Worm (Caenorhabditis elegans) whole organism, mixed stage, embryonic: ENCODE results near the gene K08C7.6.
A peak's percentile ranks its signal among the peaks of the same experiment; 100 is the strongest.

Experiments used
- M03D4.4 ChIP-seq: sonication (generic microtip); optimal IDR thresholded peaks from 2 replicates; lab custom pipeline; 2017; ENCODE audit warnings: mild to moderate bottlenecking, missing genetic modification characterization, missing compliant biosample characterization
- bed-3 ChIP-seq: fragments of 200-800 bp; sonication (Bioruptor generic); optimal IDR thresholded peaks from 3 replicates; lab custom pipeline; 2018; ENCODE audit warnings: mild to moderate bottlenecking, missing genetic modification characterization, moderate library complexity, missing compliant biosample characterization
- blmp-1 ChIP-seq: fragments of 150-350 bp; optimal IDR thresholded peaks from 2 replicates; lab custom pipeline; 2014; ENCODE audit warnings: missing biosample characterization, missing genetic modification characterization
- ceh-39 ChIP-seq: fragments of 150-350 bp; optimal IDR thresholded peaks from 2 replicates; lab custom pipeline; 2014; ENCODE audit warnings: missing biosample characterization, missing genetic modification characterization
- ceh-43 ChIP-seq: fragments of 200-800 bp; sonication (Bioruptor generic); optimal IDR thresholded peaks from 2 replicates; lab custom pipeline; 2018; ENCODE audit warnings: mild to moderate bottlenecking, missing genetic modification characterization, moderate library complexity, missing compliant biosample characterization
- ceh-83 ChIP-seq: fragments of 200-800 bp; sonication (Bioruptor generic); optimal IDR thresholded peaks from 2 replicates; lab custom pipeline; 2018; ENCODE audit warnings: mild to moderate bottlenecking, missing genetic modification characterization, missing compliant biosample characterization
- ces-1 ChIP-seq: fragments of 150-350 bp; optimal IDR thresholded peaks from 2 replicates; lab custom pipeline; 2014; ENCODE audit warnings: missing biosample characterization, missing genetic modification reagents, missing genetic modification characterization
- drap-1 ChIP-seq: fragments of 200-800 bp; sonication (Bioruptor generic); optimal IDR thresholded peaks from 3 replicates; lab custom pipeline; 2018; ENCODE audit warnings: mild to moderate bottlenecking, missing genetic modification characterization, missing compliant biosample characterization
- elt-1 ChIP-seq: sonication (generic microtip); optimal IDR thresholded peaks from 2 replicates; lab custom pipeline; 2017; ENCODE audit warnings: missing genetic modification characterization, mild to moderate bottlenecking, missing compliant biosample characterization, antibody characterized with exemption, moderate library complexity, borderline replicate concordance; ENCODE audit not compliant: insufficient read depth
- elt-3 ChIP-seq: fragments of 150-350 bp; optimal IDR thresholded peaks from 2 replicates; lab custom pipeline; 2014; ENCODE audit warnings: missing biosample characterization, missing genetic modification characterization
- flh-1 ChIP-seq: fragments of 200-800 bp; sonication (Bioruptor generic); optimal IDR thresholded peaks from 2 replicates; lab custom pipeline; 2018; ENCODE audit warnings: mild to moderate bottlenecking, missing genetic modification characterization, moderate library complexity, missing compliant biosample characterization
- ham-2 ChIP-seq: fragments of 200-800 bp; sonication (Bioruptor generic); optimal IDR thresholded peaks from 2 replicates; lab custom pipeline; 2018; ENCODE audit warnings: mild to moderate bottlenecking, missing genetic modification characterization, missing compliant biosample characterization
- hlh-1 ChIP-seq: fragments of 150-350 bp; optimal IDR thresholded peaks from 2 replicates; lab custom pipeline; 2014; ENCODE audit warnings: missing biosample characterization, missing genetic modification reagents, missing genetic modification characterization
- lin-32 ChIP-seq: fragments of 200-800 bp; sonication (Bioruptor generic); optimal IDR thresholded peaks from 2 replicates; lab custom pipeline; 2018; ENCODE audit warnings: mild to moderate bottlenecking, missing genetic modification characterization, missing compliant biosample characterization
- mab-5 ChIP-seq: fragments of 150-350 bp; optimal IDR thresholded peaks from 2 replicates; lab custom pipeline; 2014; ENCODE audit warnings: missing biosample characterization, missing genetic modification characterization
- mep-1 ChIP-seq: fragments of 150-350 bp; optimal IDR thresholded peaks from 2 replicates; lab custom pipeline; 2017; ENCODE audit warnings: missing biosample characterization, missing genetic modification reagents, missing genetic modification characterization, inconsistent platforms
- mls-2 ChIP-seq: sonication (generic microtip); optimal IDR thresholded peaks from 2 replicates; lab custom pipeline; 2016; ENCODE audit warnings: mild to moderate bottlenecking, missing genetic modification characterization, moderate library complexity, missing compliant biosample characterization
- nhr-2 ChIP-seq: fragments of 150-350 bp; optimal IDR thresholded peaks from 2 replicates; lab custom pipeline; 2014; ENCODE audit warnings: missing biosample characterization, missing genetic modification characterization
- nhr-237 ChIP-seq: fragments of 150-350 bp; optimal IDR thresholded peaks from 2 replicates; lab custom pipeline; 2014; ENCODE audit warnings: missing biosample characterization, missing genetic modification characterization
- nhr-28 ChIP-seq: fragments of 150-350 bp; optimal IDR thresholded peaks from 2 replicates; lab custom pipeline; 2014; ENCODE audit warnings: missing biosample characterization, missing genetic modification characterization
- sem-2 ChIP-seq: fragments of 200-800 bp; sonication (Bioruptor generic); optimal IDR thresholded peaks from 2 replicates; lab custom pipeline; 2018; ENCODE audit warnings: mild to moderate bottlenecking, missing genetic modification characterization, missing compliant biosample characterization
- snpc-4 ChIP-seq: fragments of 150-350 bp; optimal IDR thresholded peaks from 2 replicates; lab custom pipeline; 2014; ENCODE audit warnings: missing biosample characterization, missing genetic modification characterization
- sptf-1 ChIP-seq: sonication (generic microtip); optimal IDR thresholded peaks from 2 replicates; lab custom pipeline; 2017; ENCODE audit warnings: mild to moderate bottlenecking, missing genetic modification characterization, moderate library complexity, missing compliant biosample characterization
- unc-120 ChIP-seq: sonication (generic microtip); optimal IDR thresholded peaks from 2 replicates; lab custom pipeline; 2017; ENCODE audit warnings: missing genetic modification characterization, missing compliant biosample characterization; ENCODE audit not compliant: poor library complexity, severe bottlenecking
- unc-39 ChIP-seq: fragments of 150-350 bp; optimal IDR thresholded peaks from 2 replicates; lab custom pipeline; 2014; ENCODE audit warnings: missing biosample characterization, missing genetic modification characterization
- unc-62 ChIP-seq: fragments of 150-350 bp; optimal IDR thresholded peaks from 2 replicates; lab custom pipeline; 2014; ENCODE audit warnings: missing biosample characterization, missing genetic modification reagents, missing genetic modification characterization
- zip-8 ChIP-seq: fragments of 150-350 bp; optimal IDR thresholded peaks from 2 replicates; lab custom pipeline; 2014; ENCODE audit warnings: missing biosample characterization, missing genetic modification characterization
- ztf-11 ChIP-seq: fragments of 150-350 bp; optimal IDR thresholded peaks from 2 replicates; lab custom pipeline; 2014; ENCODE audit warnings: missing biosample characterization, missing genetic modification characterization

Gene K08C7.6

ce11 chrIV:10682155-10682749 lies 3.4 kb downstream of the K08C7.6 start, which contains the start of gene fmo-2:
Gene fmo-2 (plus strand): TSS chrIV:10682524.
- TF ChIP-seq mls-2 (tag; lab: Kevin White, UChicago) (no peak), elt-3 (tag; lab: Kevin White, UChicago) (no peak), snpc-4 (tag; lab: Kevin White, UChicago) (no peak), sem-2 (GFP tag; lab: Kevin White, UChicago) (no peak)

DNA sequence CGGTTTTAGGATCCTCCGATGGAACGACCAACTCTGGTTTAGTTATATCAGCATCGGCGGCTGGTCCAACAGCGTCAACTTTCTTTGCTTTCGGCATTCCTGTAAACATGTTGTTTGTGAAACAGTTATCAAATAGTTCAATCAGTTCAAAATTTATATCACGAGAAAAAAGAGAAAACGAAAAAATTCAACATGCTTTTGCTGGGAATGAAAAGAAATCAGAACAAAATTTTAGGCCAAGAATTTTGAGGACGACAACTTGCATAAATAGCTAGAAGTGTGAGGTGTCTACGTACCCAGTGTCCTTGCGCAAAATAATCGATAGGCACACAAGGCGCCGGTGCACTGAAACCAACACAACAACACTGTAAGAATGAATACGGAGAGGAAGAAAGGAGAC lies 5.3 kb downstream of the K08C7.6 start, which contains the start of gene K08C7.4:
TSS of gene K08C7.4 (minus strand) at position 101 of the 400 bp plus-strand sequence.
- TF ChIP-seq blmp-1 (no peak), unc-120 (no peak), mls-2 (tag; lab: Kevin White, UChicago) (no peak)
- TF ChIP-seq, all 35 proteins: peak for 0

- no peak for TF ChIP-seq hlh-1 (tag; lab: Kevin White, UChicago)
- no peak for TF ChIP-seq ceh-83
- TF ChIP-seq ceh-43 (GFP tag; lab: Kevin White, UChicago): no peak
- no peak for TF ChIP-seq drap-1 (GFP tag; lab: Kevin White, UChicago)
- TF ChIP-seq ham-2: no peak
- no peak for TF ChIP-seq nhr-2
- no peak for TF ChIP-seq nhr-237 (tag; lab: Kevin White, UChicago)
- no peak for TF ChIP-seq unc-120
- no peak for TF ChIP-seq zip-8 (tag; lab: Kevin White, UChicago)
- no peak for TF ChIP-seq sem-2 (GFP tag; lab: Kevin White, UChicago)
- TF ChIP-seq elt-3 (tag; lab: Kevin White, UChicago): no peak
- no peak for TF ChIP-seq ces-1 (GFP tag; lab: Kevin White, UChicago)
Measured at ce11 chrIV:10668561-10668960, 17.1 kb downstream of the K08C7.6 start.

DNA sequence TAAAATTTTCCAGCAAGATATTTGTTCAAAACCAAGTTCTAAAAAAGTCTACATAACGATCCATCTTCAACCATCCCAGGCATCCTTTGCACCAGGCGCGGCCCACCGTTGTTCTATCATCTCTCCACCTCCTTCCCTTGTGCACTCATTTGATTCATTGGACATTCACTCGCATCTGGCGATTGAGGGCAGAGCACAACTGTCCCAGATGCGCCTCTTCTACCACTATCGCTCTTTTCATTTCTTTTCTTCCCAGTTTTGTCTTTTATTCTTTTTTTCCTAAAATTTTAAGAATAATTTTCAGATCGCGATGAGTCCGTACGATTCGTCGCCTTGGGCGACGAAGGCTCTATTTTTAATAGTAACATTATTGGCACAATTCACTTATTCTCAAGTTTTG lies 19.1 kb downstream of the K08C7.6 start, which contains the start of gene epi-1:
TSS of gene epi-1 (plus strand) at position 301 of the 400 bp plus-strand sequence.
- TF ChIP-seq ceh-39 (tag; lab: Kevin White, UChicago) (no peak), nhr-2 (no peak), unc-120 (peak; percentile 38), hlh-1 (tag; lab: Kevin White, UChicago) (peak; percentile 79)
- TF ChIP-seq, all 35 proteins: peak for 2

DNA sequence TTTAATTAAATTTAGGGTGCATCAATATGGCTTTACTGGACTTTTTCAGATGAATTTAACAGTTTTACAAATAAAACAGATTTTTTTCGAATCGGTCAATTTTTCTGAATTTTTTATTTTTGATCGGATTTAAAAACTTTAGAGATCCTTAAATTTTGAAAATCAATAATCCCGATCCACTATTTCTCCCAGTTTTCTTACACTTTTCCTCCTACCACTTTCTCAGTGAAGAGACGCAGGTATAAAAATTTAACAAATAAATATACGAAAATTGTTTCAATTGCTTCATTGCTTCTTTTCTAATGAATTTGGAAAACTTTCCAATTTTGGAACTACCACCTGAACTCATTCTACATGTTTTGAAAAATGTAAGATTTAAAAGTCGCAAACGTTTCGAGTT lies 21.5 kb downstream of the K08C7.6 start, which contains the start of gene K08C7.7:
TSS of gene K08C7.7 (plus strand) at position 301 of the 400 bp plus-strand sequence.
- no peak for TF ChIP-seq ces-1 (GFP tag; lab: Kevin White, UChicago)
- TF ChIP-seq drap-1 (GFP tag; lab: Kevin White, UChicago): no peak
- no peak for TF ChIP-seq mab-5 (tag; lab: Kevin White, UChicago)
- no peak for TF ChIP-seq snpc-4 (tag; lab: Kevin White, UChicago)
- no peak for TF ChIP-seq M03D4.4 (tag; lab: Kevin White, UChicago)
- no peak for TF ChIP-seq unc-120
- TF ChIP-seq, all 35 proteins: peak for 0

- no peak for TF ChIP-seq sptf-1 (tag; lab: Kevin White, UChicago)
- TF ChIP-seq ceh-83: no peak
- TF ChIP-seq hlh-1 (tag; lab: Kevin White, UChicago): no peak
- no peak for TF ChIP-seq zip-8 (tag; lab: Kevin White, UChicago)
- TF ChIP-seq elt-1: no peak
Measured at ce11 chrIV:10661760-10662159, 23.9 kb downstream of the K08C7.6 start, which contains the start of gene fmo-1. Gene fmo-1 (plus strand): TSS chrIV:10661857.

ce11 chrIV:10661072-10661471 lies 24.6 kb downstream of the K08C7.6 start:
- TF ChIP-seq unc-120 (no peak), M03D4.4 (tag; lab: Kevin White, UChicago) (no peak), unc-62 (GFP tag; lab: Kevin White, UChicago) (no peak), mep-1 (no peak), nhr-28 (tag; lab: Kevin White, UChicago) (no peak)

DNA sequence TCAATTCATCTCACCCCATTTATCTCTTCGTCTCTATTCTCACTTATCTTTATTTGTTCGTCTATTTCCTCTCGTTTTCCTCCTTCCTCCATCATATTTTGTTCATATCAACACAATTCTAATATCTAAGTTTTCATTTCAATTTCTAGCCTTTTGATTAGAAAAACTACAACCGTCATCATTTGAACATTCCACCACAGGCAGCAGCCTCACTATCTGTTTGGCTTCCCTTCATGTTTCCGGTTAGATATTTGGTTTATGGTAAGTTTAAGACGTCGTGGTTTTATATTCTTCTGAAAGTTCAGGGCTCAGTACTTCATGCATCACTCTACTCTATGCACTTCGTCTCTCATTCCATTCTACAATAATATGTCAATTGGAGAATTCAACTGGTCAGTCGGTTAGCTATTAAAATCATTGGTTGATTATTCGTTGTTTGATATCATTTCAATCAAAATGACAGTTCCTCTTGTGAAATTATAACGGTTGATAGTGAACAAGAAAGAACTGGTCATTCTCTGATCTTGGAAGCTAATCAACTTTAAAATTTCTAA lies 28.8 kb downstream of the K08C7.6 start, which contains the start of gene K08C7.1:
TSS of gene K08C7.1 (plus strand) at position 43 of the 554 bp plus-strand sequence.
- TF ChIP-seq sptf-1 (tag; lab: Kevin White, UChicago) (no peak), ces-1 (GFP tag; lab: Kevin White, UChicago) (no peak), zip-8 (tag; lab: Kevin White, UChicago) (no peak), M03D4.4 (tag; lab: Kevin White, UChicago) (no peak), sem-2 (GFP tag; lab: Kevin White, UChicago) (no peak), unc-62 (GFP tag; lab: Kevin White, UChicago) (no peak), bed-3 (GFP tag; lab: Kevin White, UChicago) (no peak), ceh-43 (GFP tag; lab: Kevin White, UChicago) (no peak), lin-32 (GFP tag; lab: Kevin White, UChicago) (no peak), unc-39 (tag; lab: Kevin White, UChicago) (no peak), unc-120 (no peak), ztf-11 (tag; lab: Kevin White, UChicago) (no peak), flh-1 (no peak), snpc-4 (tag; lab: Kevin White, UChicago) (no peak)
